Worm (Caenorhabditis elegans): ENCODE measurements around the gene cwp-3.

DNA sequence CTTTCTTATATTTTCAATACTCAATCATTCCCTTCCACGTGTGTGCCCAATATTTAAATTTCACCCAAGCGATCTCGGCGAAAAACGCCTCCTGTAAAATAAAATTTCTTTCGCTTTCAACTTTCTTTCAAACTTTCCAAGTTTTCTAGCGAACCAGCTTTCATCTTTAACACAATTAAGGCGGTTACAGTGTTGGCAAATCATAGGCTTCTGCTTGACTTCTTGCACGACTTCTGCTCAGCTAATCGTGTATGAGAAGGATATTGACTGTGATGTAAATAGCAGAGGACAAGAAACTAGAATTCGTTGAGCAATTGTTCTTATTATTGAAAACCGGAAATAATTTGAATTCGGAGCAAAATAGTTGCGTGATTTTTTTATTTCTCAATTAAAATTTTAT, 48.7 kb downstream of the cwp-3 start:
- TF ChIP-seq nhr-76 (tag; optimal IDR thresholded peaks at IDR 0.05): no peak
- TF ChIP-seq pqm-1 (tag; optimal IDR thresholded peaks at IDR 0.05): no peak
- no peak for TF ChIP-seq efl-3 (GFP tag; optimal IDR thresholded peaks at IDR 0.05)
- TF ChIP-seq ceh-82 (tag; optimal IDR thresholded peaks at IDR 0.05): no peak
- TF ChIP-seq egl-27 (tag; optimal IDR thresholded peaks at IDR 0.05): no peak

All from whole organism, L1 larva.